Worm (Caenorhabditis elegans) whole organism, young adult: ENCODE measurements around the gene klp-6.

Source experiments
- B0035.1 ChIP-seq: sonication (generic microtip); optimal IDR thresholded peaks from 2 replicates; lab custom pipeline; 2016; ENCODE audit warnings: missing genetic modification characterization, mild to moderate bottlenecking, missing compliant biosample characterization, missing genotype, missing genetic modification reagents
- B0336.3 ChIP-seq: fragments of 200-800 bp; sonication (Bioruptor generic); IDR thresholded peaks from 2 replicates; pipeline ENCODE4 v1.3.6; 2022; ENCODE audit warnings: missing genetic modification characterization, missing compliant biosample characterization
- C17E4.6 ChIP-seq: fragments of 200-800 bp; sonication (Bioruptor generic); IDR thresholded peaks from 2 replicates; pipeline ENCODE4 v1.3.6; 2022; ENCODE audit warnings: missing genetic modification reagents, missing genetic modification characterization, missing compliant biosample characterization
- F23B12.7 ChIP-seq: sonication (generic microtip); optimal IDR thresholded peaks from 2 replicates; lab custom pipeline; 2017; ENCODE audit warnings: missing genetic modification characterization, mild to moderate bottlenecking, missing compliant biosample characterization, antibody characterized with exemption, moderate library complexity; ENCODE audit not compliant: insufficient read depth
- F37B4.10 ChIP-seq: fragments of 200-800 bp; sonication (Bioruptor generic); IDR thresholded peaks from 2 replicates; pipeline ENCODE4 v1.3.6; 2022; ENCODE audit warnings: missing genetic modification characterization, missing compliant biosample characterization
- Y56A3A.18 ChIP-seq: fragments of 200-800 bp; sonication (Bioruptor generic); IDR thresholded peaks from 2 replicates; pipeline ENCODE4 v1.3.6; 2022; ENCODE audit warnings: missing genetic modification reagents, missing genetic modification characterization, missing compliant biosample characterization
- Y67H2A.10 ChIP-seq: fragments of 200-800 bp; sonication (Bioruptor generic); conservative IDR thresholded peaks from 2 replicates; pipeline ENCODE4 v1.3.6; 2022; ENCODE audit warnings: missing genetic modification reagents, missing genetic modification characterization, missing compliant biosample characterization
- Y79H2A.3 ChIP-seq: fragments of 200-800 bp; sonication (Bioruptor generic); conservative IDR thresholded peaks from 2 replicates; pipeline ENCODE4 v1.3.6; 2022; ENCODE audit warnings: missing genetic modification reagents, missing genetic modification characterization, missing compliant biosample characterization
- ZK185.1 ChIP-seq: sonication (generic microtip); optimal IDR thresholded peaks from 2 replicates; lab custom pipeline; 2016; ENCODE audit warnings: mild to moderate bottlenecking, missing genetic modification characterization, missing compliant biosample characterization; ENCODE audit not compliant: poor library complexity, severe bottlenecking
- aptf-2 ChIP-seq: fragments of 200-800 bp; sonication (Bioruptor generic); conservative IDR thresholded peaks from 2 replicates; pipeline ENCODE4 v1.3.6; 2022; ENCODE audit warnings: missing genetic modification reagents, missing genetic modification characterization, missing compliant biosample characterization
- bed-2 ChIP-seq: fragments of 200-800 bp; sonication (Bioruptor generic); IDR thresholded peaks from 2 replicates; pipeline ENCODE4 v1.3.6; 2022; ENCODE audit warnings: missing genetic modification reagents, missing genetic modification characterization, missing compliant biosample characterization
- cebp-1 ChIP-seq, 2 experiments: fragments of 200-800 bp in 1 of 2; sonication (Bioruptor generic) in 1 of 2; sonication (generic microtip) in 1 of 2; IDR thresholded peaks in 1 of 2; optimal IDR thresholded peaks in 1 of 2; 2 replicates each; pipeline versions ENCODE4 v1.3.6 to Lab custom; 2017 to 2022; ENCODE audit warnings: missing compliant biosample characterization in 2 of 2, missing genetic modification characterization in 2 of 2, mild to moderate bottlenecking in 1 of 2, missing genetic modification reagents in 1 of 2, moderate library complexity in 1 of 2
- cebp-2 ChIP-seq: fragments of 200-800 bp; sonication (Bioruptor generic); IDR thresholded peaks from 2 replicates; pipeline ENCODE4 v1.3.6; 2022; ENCODE audit warnings: missing genetic modification characterization, missing compliant biosample characterization
- ceh-100 ChIP-seq: fragments of 200-800 bp; sonication (Bioruptor generic); IDR thresholded peaks from 2 replicates; pipeline ENCODE4 v1.3.6; 2022; ENCODE audit warnings: missing genetic modification reagents, missing genetic modification characterization, missing compliant biosample characterization
- ceh-40 ChIP-seq: fragments of 200-800 bp; sonication (Bioruptor generic); IDR thresholded peaks from 2 replicates; pipeline ENCODE4 v1.3.6; 2022; ENCODE audit warnings: missing genetic modification characterization, missing compliant biosample characterization
- chd-7 ChIP-seq: sonication (generic microtip); optimal IDR thresholded peaks from 2 replicates; lab custom pipeline; 2016; ENCODE audit warnings: mild to moderate bottlenecking, missing genetic modification characterization, moderate library complexity, missing compliant biosample characterization
- dox-1 ChIP-seq: fragments of 200-800 bp; sonication (Bioruptor generic); IDR thresholded peaks from 2 replicates; pipeline ENCODE4 v1.3.6; 2022; ENCODE audit warnings: missing genetic modification reagents, missing genetic modification characterization, missing compliant biosample characterization
- egrh-3 ChIP-seq: fragments of 200-800 bp; sonication (Bioruptor generic); IDR thresholded peaks from 2 replicates; pipeline ENCODE4 v1.3.6; 2022; ENCODE audit warnings: missing genetic modification reagents, missing genetic modification characterization, missing compliant biosample characterization
- hlh-12 ChIP-seq: sonication (generic microtip); optimal IDR thresholded peaks from 2 replicates; lab custom pipeline; 2016; ENCODE audit warnings: missing genetic modification characterization, missing compliant biosample characterization
- hmg-1.2 ChIP-seq: fragments of 200-800 bp; sonication (Bioruptor generic); IDR thresholded peaks from 2 replicates; pipeline ENCODE4 v1.3.6; 2022; ENCODE audit warnings: missing genetic modification reagents, missing genetic modification characterization, missing compliant biosample characterization
- hmg-20 ChIP-seq: fragments of 200-800 bp; sonication (Bioruptor generic); IDR thresholded peaks from 2 replicates; pipeline ENCODE4 v1.3.6; 2022; ENCODE audit warnings: missing genetic modification reagents, missing genetic modification characterization, missing compliant biosample characterization
- lin-40 ChIP-seq: sonication (generic microtip); optimal IDR thresholded peaks from 2 replicates; lab custom pipeline; 2016; ENCODE audit warnings: missing genetic modification characterization, mild to moderate bottlenecking, missing compliant biosample characterization, missing genotype, missing genetic modification reagents
- lir-1 ChIP-seq: fragments of 200-800 bp; sonication (Bioruptor generic); conservative IDR thresholded peaks from 2 replicates; pipeline ENCODE4 v1.3.6; 2022; ENCODE audit warnings: missing genetic modification reagents, missing genetic modification characterization, missing compliant biosample characterization
- madf-10 ChIP-seq: sonication (generic microtip); optimal IDR thresholded peaks from 2 replicates; lab custom pipeline; 2016; ENCODE audit warnings: mild to moderate bottlenecking, missing genetic modification characterization, missing compliant biosample characterization
- madf-8 ChIP-seq: fragments of 200-800 bp; sonication (Bioruptor generic); conservative IDR thresholded peaks from 2 replicates; pipeline ENCODE4 v1.3.6; 2022; ENCODE audit warnings: missing genetic modification reagents, missing genetic modification characterization, missing compliant biosample characterization
- nfyb-1 ChIP-seq: fragments of 200-800 bp; sonication (Bioruptor generic); IDR thresholded peaks from 2 replicates; pipeline ENCODE4 v1.3.6; 2022; ENCODE audit warnings: missing genetic modification reagents, missing genetic modification characterization, missing compliant biosample characterization
- nhr-80 ChIP-seq: sonication (generic microtip); optimal IDR thresholded peaks from 2 replicates; lab custom pipeline; 2016; ENCODE audit warnings: missing genetic modification characterization, missing compliant biosample characterization
- nhr-90 ChIP-seq: sonication (generic microtip); optimal IDR thresholded peaks from 2 replicates; lab custom pipeline; 2016; ENCODE audit warnings: missing genotype, mild to moderate bottlenecking, missing genetic modification characterization, missing compliant biosample characterization
- pbrm-1 ChIP-seq: fragments of 200-800 bp; sonication (Bioruptor generic); IDR thresholded peaks from 2 replicates; pipeline ENCODE4 v1.3.6; 2022; ENCODE audit warnings: missing genetic modification reagents, missing genetic modification characterization, missing compliant biosample characterization
- sdz-38 ChIP-seq: sonication (generic microtip); optimal IDR thresholded peaks from 2 replicates; lab custom pipeline; 2016; ENCODE audit warnings: missing genotype, missing genetic modification characterization, missing compliant biosample characterization
- snpc-3.4 ChIP-seq: sonication (generic microtip); optimal IDR thresholded peaks from 2 replicates; lab custom pipeline; 2017; ENCODE audit warnings: missing genetic modification characterization, mild to moderate bottlenecking, missing compliant biosample characterization, antibody characterized with exemption, moderate library complexity, missing genotype, missing genetic modification reagents
- snpc-4 ChIP-seq, 5 experiments: fragments of 150-350 bp in 1 of 5; sonication (generic microtip) in 4 of 5; optimal IDR thresholded peaks; 2 replicates each; lab custom pipeline; 2014 to 2018; ENCODE audit warnings: missing genetic modification characterization in 5 of 5, missing biosample characterization in 3 of 5, antibody characterized with exemption in 2 of 5, mild to moderate bottlenecking in 2 of 5, missing compliant biosample characterization in 2 of 5, missing genotype in 2 of 5, moderate library complexity in 2 of 5, missing genetic modification reagents in 1 of 5
- somi-1 ChIP-seq: fragments of 200-800 bp; sonication (Bioruptor generic); optimal IDR thresholded peaks from 2 replicates; lab custom pipeline; 2018; ENCODE audit warnings: mild to moderate bottlenecking, missing genetic modification characterization, missing compliant biosample characterization
- tbp1 ChIP-seq: fragments of 200-800 bp; sonication (Bioruptor generic); optimal IDR thresholded peaks from 2 replicates; lab custom pipeline; 2018; ENCODE audit warnings: mild to moderate bottlenecking, missing genetic modification characterization, missing compliant biosample characterization
- zfh-2 ChIP-seq: fragments of 200-800 bp; sonication (Bioruptor generic); conservative IDR thresholded peaks from 2 replicates; pipeline ENCODE4 v1.3.6; 2022; ENCODE audit warnings: missing genetic modification reagents, missing genetic modification characterization, missing compliant biosample characterization
- ztf-18 ChIP-seq: sonication (generic microtip); optimal IDR thresholded peaks from 2 replicates; lab custom pipeline; 2016; ENCODE audit warnings: missing genotype, mild to moderate bottlenecking, missing genetic modification characterization, missing compliant biosample characterization

The klp-6 gene

DNA sequence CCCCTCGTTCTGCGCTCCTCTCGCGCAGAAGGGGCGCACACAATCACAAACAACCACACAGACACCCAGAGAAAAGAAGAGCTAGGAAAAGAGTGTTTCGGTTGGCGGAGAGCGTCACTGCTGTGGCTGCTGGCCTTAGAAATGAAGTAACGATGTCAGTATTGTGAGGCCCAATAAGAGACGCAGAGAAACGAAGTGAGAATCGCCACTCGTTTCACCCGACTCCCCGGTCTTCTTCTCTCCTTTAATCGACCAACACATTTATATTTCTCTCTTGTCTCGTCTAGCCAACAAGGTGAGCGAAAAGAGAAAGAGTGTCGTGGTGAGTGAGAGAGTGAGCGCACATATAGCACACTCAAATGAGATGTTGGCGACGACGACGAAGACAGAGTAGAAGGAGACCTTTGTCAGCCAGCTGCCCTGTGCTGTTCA is 16.8 kb upstream of the klp-6 start (continued):
- TF ChIP-seq dox-1 (GFP tag; lab: Robert Waterston, UW) (peak; percentile 84), ZK185.1 (tag; lab: Kevin White, UChicago) (peak; percentile 86), ceh-100 (GFP tag; lab: Robert Waterston, UW) (0 out of 2 replicates have a peak, but pooled peaks have one; percentile 8), sdz-38 (no peak), chd-7 (tag; lab: Kevin White, UChicago) (peak; percentile 53), ceh-40 (GFP tag; lab: Robert Waterston, UW) (0 out of 2 replicates have a peak, but pooled peaks have one; percentile 48), hmg-20 (GFP tag; lab: Robert Waterston, UW) (no peak), C17E4.6 (GFP tag; lab: Robert Waterston, UW) (peak; percentile 66; the same call in 1 of the 2 replicates), F37B4.10 (0 out of 2 replicates have a peak, but pooled peaks have one; percentile 21), B0035.1 (tag; lab: Kevin White, UChicago) (peak; percentile 24), lir-1 (GFP tag; lab: Robert Waterston, UW) (peak; percentile 72), madf-8 (GFP tag; lab: Robert Waterston, UW) (no peak), F23B12.7 (tag; lab: Kevin White, UChicago) (peak; percentile 78), nhr-90 (tag; lab: Kevin White, UChicago) (peak; percentile 19), hlh-12 (tag; lab: Kevin White, UChicago) (no peak), egrh-3 (peak; percentile 48), cebp-2 (GFP tag; lab: Robert Waterston, UW) (0 out of 2 replicates have a peak, but pooled peaks have one; percentile 13), Y79H2A.3 (no peak), aptf-2 (no peak), tbp1 (GFP tag; lab: Kevin White, UChicago) (peak; percentile 55), ztf-18 (tag; lab: Kevin White, UChicago) (peak; percentile 84), nhr-80 (tag; lab: Kevin White, UChicago) (peak; percentile 84), cebp-1 (GFP tag; IDR thresholded peaks at IDR 0.05; lab: Robert Waterston, UW) (peak; percentile 41; the same call in 1 of the 2 replicates), cebp-1 (tag; optimal IDR thresholded peaks at IDR 0.05; lab: Kevin White, UChicago) (peak; percentile 83), hmg-1.2 (GFP tag; lab: Robert Waterston, UW) (peak; percentile 88), B0336.3 (GFP tag; lab: Robert Waterston, UW) (peak; percentile 78), lin-40 (tag; lab: Kevin White, UChicago) (peak; percentile 86), madf-10 (tag; lab: Kevin White, UChicago) (peak; percentile 73), somi-1 (GFP tag; lab: Kevin White, UChicago) (peak; percentile 59), zfh-2 (GFP tag; lab: Robert Waterston, UW) (peak; percentile 96), pbrm-1 (GFP tag; lab: Robert Waterston, UW) (peak; percentile 55; the same call in 1 of the 2 replicates), Y67H2A.10 (GFP tag; lab: Robert Waterston, UW) (0 out of 2 replicates have a peak, but pooled peaks have one; percentile 30), nfyb-1 (GFP tag; lab: Robert Waterston, UW) (peak; percentile 77; the same call in 1 of the 2 replicates), snpc-3.4 (tag; lab: Kevin White, UChicago) (no peak), Y56A3A.18 (GFP tag; lab: Robert Waterston, UW) (peak; percentile 52; the same call in 1 of the 2 replicates), snpc-4 (GFP tag; optimal IDR thresholded peaks at IDR 0.05; lab: Kevin White, UChicago) (no peak), snpc-4 (tag; optimal IDR thresholded peaks at IDR 0.05; lab: Kevin White, UChicago) (peak; percentile 14 to 63 (median 37)), bed-2 (GFP tag; lab: Robert Waterston, UW) (0 out of 2 replicates have a peak, but pooled peaks have one; percentile 74)
